Worm (Caenorhabditis elegans) whole organism, L2 larva: ENCODE data around the gene nog-1.

Experiments used
- ceh-82 ChIP-seq: fragments of 150-350 bp; optimal IDR thresholded peaks from 2 replicates; lab custom pipeline; 2014; ENCODE audit warnings: missing biosample characterization, missing genetic modification characterization
- lin-11 ChIP-seq: fragments of 150-350 bp; sonication (generic microtip); optimal IDR thresholded peaks from 2 replicates; lab custom pipeline; 2014; ENCODE audit warnings: missing biosample characterization, missing genetic modification characterization, inconsistent platforms, mixed read lengths
- lin-13 ChIP-seq: fragments of 150-350 bp; optimal IDR thresholded peaks from 2 replicates; lab custom pipeline; 2014; ENCODE audit warnings: missing biosample characterization, missing genetic modification reagents, missing genetic modification characterization
- lsy-2 ChIP-seq, 2 experiments: fragments of 150-350 bp in 1 of 2; sonication (generic microtip) in 1 of 2; optimal IDR thresholded peaks; 2 replicates each; lab custom pipeline; 2014 to 2017; ENCODE audit warnings: missing biosample characterization in 2 of 2, missing genetic modification characterization in 2 of 2
- nhr-12 ChIP-seq: fragments of 150-350 bp; optimal IDR thresholded peaks from 2 replicates; lab custom pipeline; 2014; ENCODE audit warnings: missing biosample characterization, missing genetic modification characterization
- nhr-25 ChIP-seq: fragments of 150-350 bp; sonication (generic microtip); optimal IDR thresholded peaks from 3 replicates; lab custom pipeline; 2014; ENCODE audit warnings: missing biosample characterization, missing genetic modification characterization
- sma-9 ChIP-seq, 2 experiments: fragments of 150-350 bp in 1 of 2; sonication (generic microtip) in 1 of 2; optimal IDR thresholded peaks; 2 replicates each; lab custom pipeline; 2014 to 2016; ENCODE audit warnings: missing genetic modification characterization in 2 of 2, mild to moderate bottlenecking in 1 of 2, missing biosample characterization in 1 of 2, missing compliant biosample characterization in 1 of 2, missing genetic modification reagents in 1 of 2, moderate library complexity in 1 of 2
- zag-1 ChIP-seq: fragments of 150-350 bp; optimal IDR thresholded peaks from 2 replicates; lab custom pipeline; 2014; ENCODE audit warnings: missing biosample characterization, missing genetic modification characterization
- ztf-4 ChIP-seq: fragments of 150-350 bp; optimal IDR thresholded peaks from 2 replicates; lab custom pipeline; 2014; ENCODE audit warnings: missing biosample characterization, missing genetic modification characterization

- TF ChIP-seq nhr-25 (tag; lab: Kevin White, UChicago) (peak; percentile 79), lin-11 (tag; lab: Kevin White, UChicago) (no peak), ceh-82 (no peak), nhr-12 (tag; lab: Kevin White, UChicago) (no peak), lsy-2 (tag; optimal IDR thresholded peaks at IDR 0.05; lab: Kevin White, UChicago) (peak; percentile 51 to 86), zag-1 (tag; lab: Kevin White, UChicago) (no peak), sma-9 (GFP tag; optimal IDR thresholded peaks at IDR 0.05; lab: Kevin White, UChicago) (peak; percentile 81), sma-9 (tag; optimal IDR thresholded peaks at IDR 0.05; lab: Kevin White, UChicago) (no peak), lin-13 (GFP tag; lab: Kevin White, UChicago) (peak; percentile 79), ztf-4 (tag; lab: Kevin White, UChicago) (no peak)
These were observed 16.8 kb downstream of the nog-1 start, which contains the start of gene T07A9.12 for ce11 chrIV:410420-410891.
